Worm (Caenorhabditis elegans) whole organism, L3 larva: ENCODE measurements around the gene W08F4.12.
"Not testable (repeated sequence)": the region's sequence is repeated elsewhere in the genome, so short reads cannot be mapped to it uniquely, and the experiment has no call there.

Experiments
- nhr-11 ChIP-seq: fragments of 150-350 bp; optimal IDR thresholded peaks from 2 replicates; lab custom pipeline; 2014; ENCODE audit warnings: missing biosample characterization, missing genetic modification characterization
- ztf-4 ChIP-seq: fragments of 150-350 bp; optimal IDR thresholded peaks from 2 replicates; lab custom pipeline; 2014; ENCODE audit warnings: missing biosample characterization, missing genetic modification characterization

- not testable (repeated sequence) for TF ChIP-seq ztf-4; nhr-11 (tag; lab: Kevin White, UChicago)
These were observed 49.0 kb downstream of the W08F4.12 start, which contains the start of gene T27A1.3 for ce11 chrII:535226-535625.
